Fruit fly (Drosophila melanogaster): ENCODE measurements around the gene Catsup.

Catsup gene

DNA sequence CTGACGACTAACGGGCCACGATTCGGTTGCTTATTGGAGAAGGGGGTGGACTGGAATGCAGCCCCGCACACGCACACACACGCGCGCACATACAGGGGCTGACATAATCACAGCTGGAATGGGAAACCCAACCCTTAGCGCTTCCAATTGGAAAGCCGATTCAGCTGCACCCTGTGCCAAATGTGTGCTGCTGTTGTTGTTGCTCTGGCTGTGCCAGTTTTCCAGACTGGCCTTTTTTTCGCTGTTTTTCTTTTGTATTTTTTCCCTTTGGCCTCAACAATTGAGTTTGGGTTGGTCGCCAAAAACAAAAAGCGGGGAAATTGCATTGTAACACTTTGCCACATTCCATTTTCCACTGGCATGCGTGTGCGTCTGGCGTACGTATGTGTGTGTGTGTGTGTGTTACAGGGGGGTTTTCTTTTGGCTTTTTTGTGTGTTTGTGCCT, 41.7 kb downstream of the Catsup start:
- TF ChIP-seq CrebA (GFP tag; optimal IDR thresholded peaks at IDR 0.05; ENCODE audit: borderline replicate concordance) (no peak), Dfd (GFP tag; optimal IDR thresholded peaks at IDR 0.05) (peak; percentile 60)

DNA sequence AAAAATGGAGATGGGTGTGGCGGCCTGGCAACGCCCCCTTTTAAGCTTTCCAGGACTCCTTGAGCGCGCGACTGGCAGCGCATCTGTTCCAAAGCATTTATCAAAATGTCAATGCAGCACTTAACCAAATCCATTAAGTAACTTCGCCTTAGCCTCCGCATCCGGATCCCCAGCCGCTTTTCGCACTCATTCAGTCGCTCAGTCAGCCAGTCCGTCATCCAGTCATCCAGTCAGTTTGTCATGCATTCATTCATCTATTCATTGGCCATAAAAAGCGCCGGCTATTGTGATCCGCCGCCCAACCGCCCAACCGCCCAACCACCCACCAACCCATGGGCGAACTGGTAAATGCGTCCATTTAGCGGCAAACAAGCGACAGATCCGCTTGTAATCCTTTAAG, 47.2 kb downstream of the Catsup start:
- no peak for TF ChIP-seq Dif (GFP tag; optimal IDR thresholded peaks at IDR 0.05; ENCODE audit: partially characterized antibody)
- no peak for TF ChIP-seq h (GFP tag; optimal IDR thresholded peaks at IDR 0.05)
- no peak for TF ChIP-seq Jra (GFP tag; optimal IDR thresholded peaks at IDR 0.05)
- no peak for TF ChIP-seq Sp1 (GFP tag; optimal IDR thresholded peaks at IDR 0.05)
- no peak for TF ChIP-seq Hnf4 (GFP tag; optimal IDR thresholded peaks at IDR 0.05)
- no peak for TF ChIP-seq lola (GFP tag; optimal IDR thresholded peaks at IDR 0.05)
- TF ChIP-seq Rel (GFP tag; optimal IDR thresholded peaks at IDR 0.05), result no peak
- no peak for TF ChIP-seq Rel (tag; optimal IDR thresholded peaks at IDR 0.05)
- no peak for TF ChIP-seq Mio (GFP tag; optimal IDR thresholded peaks at IDR 0.05)
- TF ChIP-seq usp (GFP tag; optimal IDR thresholded peaks at IDR 0.05), result no peak
- TF ChIP-seq jim (GFP tag; optimal IDR thresholded peaks at IDR 0.05), result no peak
- TF ChIP-seq sage (GFP tag; optimal IDR thresholded peaks at IDR 0.05), result no peak
- no peak for TF ChIP-seq Abd-B (GFP tag; optimal IDR thresholded peaks at IDR 0.05)
- no peak for TF ChIP-seq Hr78 (GFP tag; optimal IDR thresholded peaks at IDR 0.05)
- no peak for TF ChIP-seq tai (GFP tag; optimal IDR thresholded peaks at IDR 0.05)
- TF ChIP-seq ey (GFP tag; optimal IDR thresholded peaks at IDR 0.05), result no peak
- TF ChIP-seq dmrt93B (GFP tag; optimal IDR thresholded peaks at IDR 0.05), result no peak
- TF ChIP-seq foxo (GFP tag; optimal IDR thresholded peaks at IDR 0.05), result no peak
- no peak for TF ChIP-seq CG32264 (GFP tag; optimal IDR thresholded peaks at IDR 0.05)
- no peak for TF ChIP-seq sv (GFP tag; optimal IDR thresholded peaks at IDR 0.05)

- TF ChIP-seq h (GFP tag; optimal IDR thresholded peaks at IDR 0.05) (no peak), CG9705 (GFP tag; optimal IDR thresholded peaks at IDR 0.05) (no peak), sage (GFP tag; optimal IDR thresholded peaks at IDR 0.05) (no peak), N (GFP tag; optimal IDR thresholded peaks at IDR 0.05) (no peak), rgr (GFP tag; optimal IDR thresholded peaks at IDR 0.05) (no peak)
Measured at dm6 chr2L:19089385-19089784, 47.7 kb downstream of the Catsup start.
